Worm (Caenorhabditis elegans) whole organism, L1 larva: Measurements from ENCODE around the gene chc-1.
A peak's percentile ranks its signal among the peaks of the same experiment; 100 is the strongest.

Experiments
- F16B12.6 ChIP-seq: fragments of 150-350 bp; optimal IDR thresholded peaks from 2 replicates; lab custom pipeline; 2014; ENCODE audit warnings: missing biosample characterization, missing genetic modification characterization
- aha-1 ChIP-seq: fragments of 150-350 bp; optimal IDR thresholded peaks from 2 replicates; lab custom pipeline; 2014; ENCODE audit warnings: missing biosample characterization, missing genetic modification characterization
- aly-2 ChIP-seq: fragments of 150-350 bp; optimal IDR thresholded peaks from 2 replicates; lab custom pipeline; 2014; ENCODE audit warnings: missing biosample characterization, missing genetic modification characterization
- ceh-82 ChIP-seq, 3 experiments: fragments of 150-350 bp in 1 of 3; sonication (generic microtip) in 2 of 3; optimal IDR thresholded peaks; 2 replicates each; lab custom pipeline; 2014 to 2017; ENCODE audit warnings: missing biosample characterization in 3 of 3, missing genetic modification characterization in 3 of 3
- ceh-88 ChIP-seq: fragments of 200-800 bp; sonication (Bioruptor generic); IDR thresholded peaks from 2 replicates; pipeline ENCODE4 v1.3.6; 2022; ENCODE audit warnings: missing genetic modification characterization, missing compliant biosample characterization
- ceh-90 ChIP-seq: sonication (generic microtip); optimal IDR thresholded peaks from 2 replicates; lab custom pipeline; 2016; ENCODE audit warnings: missing genetic modification characterization, missing compliant biosample characterization
- ces-1 ChIP-seq: fragments of 150-350 bp; optimal IDR thresholded peaks from 2 replicates; lab custom pipeline; 2014; ENCODE audit warnings: missing biosample characterization, missing genetic modification reagents, missing genetic modification characterization
- dsc-1 ChIP-seq: sonication (generic microtip); optimal IDR thresholded peaks from 2 replicates; lab custom pipeline; 2016; ENCODE audit warnings: mild to moderate bottlenecking, missing genetic modification characterization, missing compliant biosample characterization
- efl-1 ChIP-seq, 4 experiments: fragments of 150-350 bp; optimal IDR thresholded peaks in 3 of 4; peaks in 1 of 4; 1 replicate in 1 of 4; 2 replicates in 3 of 4; lab custom pipeline; 2014; ENCODE audit warnings: missing biosample characterization in 2 of 4, missing genetic modification characterization in 2 of 4, missing genetic modification reagents in 2 of 4
- fkh-8 ChIP-seq: sonication (generic microtip); optimal IDR thresholded peaks from 2 replicates; lab custom pipeline; 2016; ENCODE audit warnings: mild to moderate bottlenecking, missing genetic modification characterization, missing compliant biosample characterization
- hpl-2 ChIP-seq: fragments of 150-350 bp; optimal IDR thresholded peaks from 2 replicates; lab custom pipeline; 2014; ENCODE audit warnings: missing biosample characterization, missing genetic modification reagents, missing genetic modification characterization
- irx-1 ChIP-seq: sonication (generic microtip); optimal IDR thresholded peaks from 2 replicates; lab custom pipeline; 2016; ENCODE audit warnings: missing genetic modification characterization, missing compliant biosample characterization
- isw-1 ChIP-seq: fragments of 200-800 bp; sonication (Bioruptor generic); IDR thresholded peaks from 2 replicates; pipeline ENCODE4 v1.3.6; 2022; ENCODE audit warnings: missing genetic modification characterization, missing compliant biosample characterization
- lin-13 ChIP-seq: fragments of 150-350 bp; optimal IDR thresholded peaks from 2 replicates; lab custom pipeline; 2014; ENCODE audit warnings: missing biosample characterization, missing genetic modification reagents, missing genetic modification characterization
- lin-14 ChIP-seq: fragments of 200-800 bp; sonication (Bioruptor generic); optimal IDR thresholded peaks from 2 replicates; lab custom pipeline; 2018; ENCODE audit warnings: mild to moderate bottlenecking, missing genetic modification characterization, moderate library complexity, missing compliant biosample characterization
- lin-39 ChIP-seq: fragments of 150-350 bp; optimal IDR thresholded peaks from 2 replicates; lab custom pipeline; 2014; ENCODE audit warnings: missing biosample characterization, missing genetic modification reagents, missing genetic modification characterization
- lsy-2 ChIP-seq, 2 experiments: fragments of 150-350 bp; optimal IDR thresholded peaks; 2 replicates each; lab custom pipeline; 2014; ENCODE audit warnings: missing biosample characterization in 2 of 2, missing genetic modification characterization in 2 of 2
- mep-1 ChIP-seq: fragments of 150-350 bp; optimal IDR thresholded peaks from 2 replicates; lab custom pipeline; 2014; ENCODE audit warnings: missing biosample characterization, missing genetic modification characterization
- nhr-19 ChIP-seq: fragments of 200-800 bp; sonication (Bioruptor generic); conservative IDR thresholded peaks from 2 replicates; pipeline ENCODE4 v1.3.6; 2022; ENCODE audit warnings: missing genetic modification characterization, missing compliant biosample characterization
- nhr-47 ChIP-seq: sonication (generic microtip); optimal IDR thresholded peaks from 2 replicates; lab custom pipeline; 2016; ENCODE audit warnings: mild to moderate bottlenecking, missing genetic modification characterization, moderate library complexity, missing compliant biosample characterization
- nhr-71 ChIP-seq: sonication (generic microtip); optimal IDR thresholded peaks from 2 replicates; lab custom pipeline; 2016; ENCODE audit warnings: mild to moderate bottlenecking, missing genetic modification characterization, moderate library complexity, missing compliant biosample characterization
- nhr-90 ChIP-seq: sonication (generic microtip); optimal IDR thresholded peaks from 2 replicates; lab custom pipeline; 2016; ENCODE audit warnings: mild to moderate bottlenecking, missing genetic modification characterization, missing compliant biosample characterization; ENCODE audit not compliant: poor library complexity
- pag-3 ChIP-seq: sonication (generic microtip); optimal IDR thresholded peaks from 2 replicates; lab custom pipeline; 2017; ENCODE audit warnings: missing genetic modification characterization, mild to moderate bottlenecking, missing compliant biosample characterization, antibody characterized with exemption, borderline replicate concordance; ENCODE audit not compliant: insufficient read depth
- pqm-1 ChIP-seq: sonication (generic microtip); optimal IDR thresholded peaks from 3 replicates; lab custom pipeline; 2017; ENCODE audit warnings: missing biosample characterization, missing genetic modification characterization
- rnt-1 ChIP-seq: sonication (generic microtip); optimal IDR thresholded peaks from 2 replicates; lab custom pipeline; 2016; ENCODE audit warnings: mild to moderate bottlenecking, missing genetic modification characterization, moderate library complexity, missing compliant biosample characterization
- skn-1 ChIP-seq: fragments of 150-350 bp; optimal IDR thresholded peaks from 2 replicates; lab custom pipeline; 2014; ENCODE audit warnings: missing biosample characterization, missing genetic modification characterization
- snu-23 ChIP-seq: sonication (generic microtip); optimal IDR thresholded peaks from 2 replicates; lab custom pipeline; 2016; ENCODE audit warnings: missing genetic modification characterization, missing compliant biosample characterization
- sup-37 ChIP-seq: fragments of 200-800 bp; sonication (Bioruptor generic); optimal IDR thresholded peaks from 2 replicates; lab custom pipeline; 2018; ENCODE audit warnings: mild to moderate bottlenecking, missing genetic modification characterization, missing compliant biosample characterization
- swsn-7 ChIP-seq: sonication (generic microtip); optimal IDR thresholded peaks from 2 replicates; lab custom pipeline; 2016; ENCODE audit warnings: missing genetic modification characterization, missing compliant biosample characterization
- tbx-2 ChIP-seq: sonication (generic microtip); optimal IDR thresholded peaks from 2 replicates; lab custom pipeline; 2016; ENCODE audit warnings: missing genetic modification characterization, missing compliant biosample characterization
- tlp-1 ChIP-seq: fragments of 150-350 bp; optimal IDR thresholded peaks from 2 replicates; lab custom pipeline; 2014; ENCODE audit warnings: missing biosample characterization, missing genetic modification characterization
- unc-130 ChIP-seq: fragments of 150-350 bp; optimal IDR thresholded peaks from 2 replicates; lab custom pipeline; 2017; ENCODE audit warnings: missing biosample characterization, missing genetic modification characterization, inconsistent platforms
- unc-86 ChIP-seq: sonication (generic microtip); optimal IDR thresholded peaks from 2 replicates; lab custom pipeline; 2016; ENCODE audit warnings: missing genetic modification characterization, missing compliant biosample characterization
- unc-98 ChIP-seq: fragments of 200-800 bp; sonication (Bioruptor generic); IDR thresholded peaks from 2 replicates; pipeline ENCODE4 v1.3.6; 2022; ENCODE audit warnings: missing genetic modification characterization, missing compliant biosample characterization
- xbp-1 ChIP-seq: sonication (generic microtip); optimal IDR thresholded peaks from 2 replicates; lab custom pipeline; 2016; ENCODE audit warnings: missing genetic modification characterization, missing compliant biosample characterization
- zip-4 ChIP-seq: fragments of 200-800 bp; sonication (Bioruptor generic); optimal IDR thresholded peaks from 2 replicates; lab custom pipeline; 2018; ENCODE audit warnings: mild to moderate bottlenecking, missing genetic modification characterization, moderate library complexity, missing compliant biosample characterization
- ztf-11 ChIP-seq, 2 experiments: sonication (generic microtip); optimal IDR thresholded peaks; 2 replicates each; lab custom pipeline; 2016 to 2017; ENCODE audit warnings: missing genetic modification characterization in 2 of 2, missing biosample characterization in 1 of 2, missing compliant biosample characterization in 1 of 2
- ztf-4 ChIP-seq: fragments of 150-350 bp; optimal IDR thresholded peaks from 2 replicates; lab custom pipeline; 2014; ENCODE audit warnings: missing biosample characterization, missing genetic modification characterization

Gene chc-1

ce11 chrIII:10197416-10197815 lies 6.2 kb upstream of the chc-1 start, which contains the start of gene dod-6:
dod-6 (plus strand) TSS chrIII:10197716.
- TF ChIP-seq nhr-71 (tag; lab: Kevin White, UChicago) (no peak), nhr-19 (GFP tag; lab: Robert Waterston, UW) (no peak), efl-1 (optimal IDR thresholded peaks at IDR 0.05; lab: Kevin White, UChicago) (no peak), efl-1 (GFP tag; optimal IDR thresholded peaks at IDR 0.05 in 1 of 2; lab: Kevin White, UChicago) (no peak), ceh-82 (tag; optimal IDR thresholded peaks at IDR 0.05; lab: Kevin White, UChicago) (no peak), unc-130 (tag; lab: Kevin White, UChicago) (no peak), tlp-1 (no peak), F16B12.6 (tag; lab: Kevin White, UChicago) (no peak), pag-3 (tag; lab: Kevin White, UChicago) (no peak), snu-23 (GFP tag; lab: Kevin White, UChicago) (no peak), lsy-2 (tag; optimal IDR thresholded peaks at IDR 0.05; lab: Kevin White, UChicago) (no peak), mep-1 (tag; lab: Kevin White, UChicago) (no peak), rnt-1 (tag; lab: Kevin White, UChicago) (no peak), aly-2 (tag; lab: Kevin White, UChicago) (no peak), nhr-90 (tag; lab: Kevin White, UChicago) (no peak), hpl-2 (GFP tag; lab: Kevin White, UChicago) (no peak)

ce11 chrIII:10199052-10199451 lies 4.6 kb upstream of the chc-1 start, which contains the start of gene T20G5.8:
T20G5.8 (plus strand) TSS chrIII:10199352.
- no peak for TF ChIP-seq lin-14 (GFP tag; lab: Kevin White, UChicago)
- no peak for TF ChIP-seq unc-98 (GFP tag; lab: Robert Waterston, UW)
- TF ChIP-seq ceh-82 (tag; optimal IDR thresholded peaks at IDR 0.05; lab: Kevin White, UChicago) = no peak
- TF ChIP-seq pqm-1 = no peak
- TF ChIP-seq tlp-1 = no peak
- no peak for TF ChIP-seq lin-13 (GFP tag; lab: Kevin White, UChicago)
- TF ChIP-seq dsc-1 (tag; lab: Kevin White, UChicago) = no peak
- TF ChIP-seq ceh-88 (GFP tag; lab: Robert Waterston, UW) = no peak
- no peak for TF ChIP-seq unc-86 (tag; lab: Kevin White, UChicago)
- no peak for TF ChIP-seq tbx-2 (tag; lab: Kevin White, UChicago)
- TF ChIP-seq, all 84 proteins: peak for 0

- TF ChIP-seq ztf-11 (tag; optimal IDR thresholded peaks at IDR 0.05; lab: Kevin White, UChicago) (no peak), irx-1 (no peak), sup-37 (GFP tag; lab: Kevin White, UChicago) (no peak), xbp-1 (tag; lab: Kevin White, UChicago) (no peak)
These were observed 2.4 kb upstream of the chc-1 start, which contains the start of the genes T20G5.13 and T20G5.12 for ce11 chrIII:10201235-10201634. T20G5.13 (minus strand) TSS chrIII:10201335. T20G5.12 (plus strand) TSS chrIII:10201604.

ce11 chrIII:10202391-10202790 lies 1.2 kb upstream of the chc-1 start:
- TF ChIP-seq isw-1 (no peak), F16B12.6 (tag; lab: Kevin White, UChicago) (no peak), ztf-4 (tag; lab: Kevin White, UChicago) (no peak), fkh-8 (tag; lab: Kevin White, UChicago) (no peak), nhr-90 (tag; lab: Kevin White, UChicago) (no peak), lin-13 (GFP tag; lab: Kevin White, UChicago) (no peak), zip-4 (GFP tag; lab: Kevin White, UChicago) (peak; percentile 90), aha-1 (tag; lab: Kevin White, UChicago) (no peak), ceh-90 (tag; lab: Kevin White, UChicago) (no peak), nhr-19 (GFP tag; lab: Robert Waterston, UW) (no peak), swsn-7 (tag; lab: Kevin White, UChicago) (no peak), nhr-47 (tag; lab: Kevin White, UChicago) (no peak), efl-1 (optimal IDR thresholded peaks at IDR 0.05; lab: Kevin White, UChicago) (no peak), efl-1 (GFP tag; optimal IDR thresholded peaks at IDR 0.05 in 1 of 2; lab: Kevin White, UChicago) (peak in 1 of 2 experiments; percentile 6), skn-1 (tag; lab: Kevin White, UChicago) (peak; percentile 50), lin-39 (tag; lab: Kevin White, UChicago) (no peak), ces-1 (GFP tag; lab: Kevin White, UChicago) (no peak)
